Worm (Caenorhabditis elegans): ENCODE results near the gene R10E4.6.
A peak's percentile ranks its signal among the peaks of the same experiment; 100 is the strongest.

The R10E4.6 gene

DNA sequence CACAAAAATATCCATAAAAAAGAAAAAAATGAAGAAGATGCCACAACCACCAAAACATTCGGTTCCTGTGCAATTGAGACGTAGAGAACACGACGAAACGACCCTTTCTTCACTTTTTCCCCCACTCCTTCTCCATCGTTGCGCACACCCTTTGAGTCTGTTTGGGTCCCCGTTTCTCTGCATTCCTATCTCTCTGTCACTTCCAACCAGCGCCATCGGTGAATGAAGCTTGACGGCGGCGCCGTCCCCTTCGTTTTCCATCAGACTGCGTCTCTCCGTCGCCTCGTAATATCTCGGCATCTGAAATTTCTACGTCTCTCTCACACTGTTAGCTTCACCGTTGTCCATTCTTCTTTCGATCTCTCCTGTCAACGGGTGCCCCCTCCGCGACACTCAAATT is 42.4 kb downstream of the R10E4.6 start:
- TF ChIP-seq hmg-1.2 (GFP tag; IDR thresholded peaks at IDR 0.05) = peak; percentile 59; the same call in 1 of the 2 replicates
- no peak for TF ChIP-seq egrh-3 (GFP tag; IDR thresholded peaks at IDR 0.05)
- no peak for TF ChIP-seq mcd-1 (GFP tag; IDR thresholded peaks at IDR 0.05)
- peak; percentile 87 for TF ChIP-seq zfh-2 (GFP tag; conservative IDR thresholded peaks at IDR 0.05)
- TF ChIP-seq lin-35 (GFP tag; optimal IDR thresholded peaks at IDR 0.05) = peak in 1 of 3 experiments; percentile 28
- TF ChIP-seq cebp-1 (GFP tag; IDR thresholded peaks at IDR 0.05) = no peak
- TF ChIP-seq cebp-1 (tag; optimal IDR thresholded peaks at IDR 0.05) = peak; percentile 34
- TF ChIP-seq lin-40 (tag; optimal IDR thresholded peaks at IDR 0.05) = peak; percentile 26
- no peak for TF ChIP-seq sdz-38 (tag; optimal IDR thresholded peaks at IDR 0.05)

DNA sequence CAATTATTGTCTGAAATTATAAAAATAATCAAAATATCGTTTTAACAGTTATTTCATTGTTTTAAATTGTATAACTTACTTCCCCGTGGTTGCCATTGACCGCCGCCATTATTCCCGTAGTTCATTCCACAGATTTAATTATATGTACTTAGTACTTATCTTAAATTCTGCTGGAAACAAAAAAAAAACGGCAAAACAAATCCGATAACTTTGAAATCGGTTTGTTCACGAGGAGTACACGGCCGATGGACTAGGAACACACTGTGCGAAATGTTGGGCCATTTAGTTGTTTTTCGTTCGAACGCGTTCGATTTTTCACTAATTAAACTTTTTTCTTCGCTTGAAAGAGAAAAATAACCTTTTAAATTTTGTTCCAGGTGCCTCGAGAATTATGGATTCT is 49.9 kb downstream of the R10E4.6 start, which contains the start of the genes B0285.3 and lcmt-1:
B0285.3 (minus strand) TSS at position 267 of the 400 bp plus-strand sequence.
lcmt-1 (plus strand) TSS at position 377 of the 400 bp plus-strand sequence.
- TF ChIP-seq rpc-1 (optimal IDR thresholded peaks at IDR 0.05) = no peak
- TF ChIP-seq rpc-1 (tag; optimal IDR thresholded peaks at IDR 0.05) = no peak
- no peak for TF ChIP-seq sdz-38 (tag; optimal IDR thresholded peaks at IDR 0.05)
- 0 out of 2 replicates have a peak, but pooled peaks have one; percentile 39 for TF ChIP-seq F33H1.4 (GFP tag; IDR thresholded peaks at IDR 0.05)
- TF ChIP-seq lin-35 (GFP tag; optimal IDR thresholded peaks at IDR 0.05) = no peak
- TF ChIP-seq Y95B8A.8 (GFP tag; IDR thresholded peaks at IDR 0.05) = no peak
- no peak for TF ChIP-seq ztf-28 (GFP tag; IDR thresholded peaks at IDR 0.05)
- TF ChIP-seq madf-10 (tag; optimal IDR thresholded peaks at IDR 0.05) = no peak
- TF ChIP-seq him-1 (tag; optimal IDR thresholded peaks at IDR 0.05) = no peak
- no peak for TF ChIP-seq ztf-25 (GFP tag; IDR thresholded peaks at IDR 0.05)
- no peak for TF ChIP-seq mcd-1 (GFP tag; IDR thresholded peaks at IDR 0.05)
- no peak for TF ChIP-seq F57C9.4 (tag; optimal IDR thresholded peaks at IDR 0.05)
- TF ChIP-seq lag-1 (GFP tag; IDR thresholded peaks at IDR 0.05) = no peak
- TF ChIP-seq C17E4.6 (GFP tag; IDR thresholded peaks at IDR 0.05) = no peak
- TF ChIP-seq nfya-1 (tag; optimal IDR thresholded peaks at IDR 0.05; ENCODE audit: borderline replicate concordance, insufficient read depth) = no peak
- TF ChIP-seq tlf-1 (GFP tag; optimal IDR thresholded peaks at IDR 0.05) = no peak
- TF ChIP-seq cebp-2 (GFP tag; IDR thresholded peaks at IDR 0.05) = no peak
- TF ChIP-seq mel-28 (tag; optimal IDR thresholded peaks at IDR 0.05; ENCODE audit: borderline replicate concordance) = no peak
- TF ChIP-seq D2030.7 (GFP tag; IDR thresholded peaks at IDR 0.05) = no peak
- no peak for TF ChIP-seq ztf-26 (tag; optimal IDR thresholded peaks at IDR 0.05)
- TF ChIP-seq hsf-1 (GFP tag; IDR thresholded peaks at IDR 0.05) = no peak
- no peak for TF ChIP-seq K12H6.12 (tag; optimal IDR thresholded peaks at IDR 0.05)
- peak; percentile 82 for TF ChIP-seq ZK185.1 (tag; optimal IDR thresholded peaks at IDR 0.05; ENCODE audit: poor library complexity, severe bottlenecking)
- TF ChIP-seq F57A8.1 (GFP tag; optimal IDR thresholded peaks at IDR 0.05) = no peak
- peak; percentile 20; the same call in 1 of the 2 replicates for TF ChIP-seq madf-6 (GFP tag; IDR thresholded peaks at IDR 0.05)
- TF ChIP-seq chd-7 (tag; optimal IDR thresholded peaks at IDR 0.05) = no peak
- no peak for TF ChIP-seq snpc-1.3 (tag; optimal IDR thresholded peaks at IDR 0.05; ENCODE audit: insufficient read depth)
- peak; percentile 21 for TF ChIP-seq unc-130 (GFP tag; optimal IDR thresholded peaks at IDR 0.05)
- no peak for TF ChIP-seq Y53F4B.3 (GFP tag; IDR thresholded peaks at IDR 0.05)
- TF ChIP-seq zfh-2 (GFP tag; conservative IDR thresholded peaks at IDR 0.05) = no peak
- TF ChIP-seq ceh-58 (GFP tag; IDR thresholded peaks at IDR 0.05) = no peak
- no peak for TF ChIP-seq hlh-12 (tag; optimal IDR thresholded peaks at IDR 0.05)
- no peak for TF ChIP-seq ztf-3 (GFP tag; optimal IDR thresholded peaks at IDR 0.05)
- TF ChIP-seq mes-4 (tag; optimal IDR thresholded peaks at IDR 0.05) = no peak
- no peak for TF ChIP-seq ztf-18 (tag; optimal IDR thresholded peaks at IDR 0.05)

All from whole organism, young adult.